Fruit fly (Drosophila melanogaster) whole organism, prepupa: ENCODE measurements around the gene Zcchc7.
A peak's percentile ranks its signal among the peaks of the same experiment; 100 is the strongest.

Experiments
- CG10631 ChIP-seq: fragments of 200-800 bp; sonication (Bioruptor generic); optimal IDR thresholded peaks from 2 replicates; lab custom pipeline; 2016; ENCODE audit warnings: missing biosample characterization, missing genetic modification characterization
- CG10669 ChIP-seq: fragments of 200-800 bp; sonication (Bioruptor generic); optimal IDR thresholded peaks from 3 replicates; lab custom pipeline; 2018; ENCODE audit warnings: missing biosample characterization, mild to moderate bottlenecking, missing genetic modification characterization, moderate library complexity
- CG16779 ChIP-seq: fragments of 200-800 bp; sonication (Bioruptor generic); optimal IDR thresholded peaks from 3 replicates; lab custom pipeline; 2017; ENCODE audit warnings: missing biosample characterization, mild to moderate bottlenecking, missing genetic modification characterization
- CG3032 ChIP-seq: fragments of 200-800 bp; optimal IDR thresholded peaks from 2 replicates; lab custom pipeline; 2019; ENCODE audit warnings: missing biosample characterization, mild to moderate bottlenecking, missing genetic modification characterization, moderate library complexity
- CG31627 ChIP-seq: fragments of 200-800 bp; sonication (Bioruptor generic); optimal IDR thresholded peaks from 3 replicates; lab custom pipeline; 2016; ENCODE audit warnings: missing biosample characterization, missing genetic modification characterization
- CG34406 ChIP-seq: fragments of 200-800 bp; sonication (Bioruptor generic); optimal IDR thresholded peaks from 3 replicates; lab custom pipeline; 2016; ENCODE audit warnings: missing biosample characterization, missing genetic modification characterization
- CG3919 ChIP-seq: fragments of 200-800 bp; sonication (Bioruptor generic); optimal IDR thresholded peaks from 3 replicates; lab custom pipeline; 2016; ENCODE audit warnings: missing biosample characterization, missing genetic modification characterization
- CG8119 ChIP-seq: fragments of 200-800 bp; sonication (Bioruptor generic); IDR thresholded peaks from 3 replicates; pipeline ENCODE4 v1.3.6; 2022; ENCODE audit warnings: missing biosample characterization, missing genetic modification characterization
- CG8319 ChIP-seq: fragments of 200-800 bp; sonication (Bioruptor generic); optimal IDR thresholded peaks from 3 replicates; lab custom pipeline; 2016; ENCODE audit warnings: missing biosample characterization, missing genetic modification characterization
- CG8632 ChIP-seq: fragments of 200-800 bp; sonication (Bioruptor generic); optimal IDR thresholded peaks from 3 replicates; lab custom pipeline; 2016; ENCODE audit warnings: missing biosample characterization, missing genetic modification characterization
- Eip78C ChIP-seq: fragments of 200-800 bp; sonication (Bioruptor generic); peaks from one replicate; lab custom pipeline; 2016; ENCODE audit warnings: missing biosample characterization, missing genetic modification characterization
- Ets96B ChIP-seq: fragments of 200-800 bp; optimal IDR thresholded peaks from 2 replicates; lab custom pipeline; 2019; ENCODE audit warnings: missing biosample characterization, mild to moderate bottlenecking, missing genetic modification characterization, moderate library complexity
- Hr4 ChIP-seq: fragments of 200-800 bp; sonication (Bioruptor generic); optimal IDR thresholded peaks from 3 replicates; lab custom pipeline; 2016; ENCODE audit warnings: missing biosample characterization, missing genetic modification characterization
- Lpt ChIP-seq: fragments of 200-800 bp; sonication (Bioruptor generic); optimal IDR thresholded peaks from 3 replicates; lab custom pipeline; 2016; ENCODE audit warnings: missing biosample characterization, missing genetic modification characterization
- achi ChIP-seq: fragments of 200-800 bp; sonication (Bioruptor generic); optimal IDR thresholded peaks from 3 replicates; lab custom pipeline; 2016; ENCODE audit warnings: missing biosample characterization, missing genetic modification characterization
- cyc ChIP-seq: fragments of 200-800 bp; sonication (Bioruptor generic); optimal IDR thresholded peaks from 3 replicates; lab custom pipeline; 2016; ENCODE audit warnings: missing biosample characterization, missing genetic modification characterization
- eg ChIP-seq: fragments of 200-800 bp; sonication (Bioruptor generic); IDR thresholded peaks from 3 replicates; pipeline ENCODE4 v1.3.6; 2022; ENCODE audit warnings: missing biosample characterization, missing genetic modification characterization
- esn ChIP-seq: fragments of 200-800 bp; sonication (Bioruptor generic); optimal IDR thresholded peaks from 2 replicates; lab custom pipeline; 2016; ENCODE audit warnings: missing biosample characterization, mild to moderate bottlenecking, missing genetic modification characterization, moderate library complexity
- fd85E ChIP-seq: fragments of 200-800 bp; sonication (Bioruptor generic); optimal IDR thresholded peaks from 3 replicates; lab custom pipeline; 2016; ENCODE audit warnings: missing biosample characterization, missing genetic modification characterization
- lz ChIP-seq: fragments of 200-800 bp; sonication (Bioruptor generic); optimal IDR thresholded peaks from 3 replicates; lab custom pipeline; 2016; ENCODE audit warnings: missing biosample characterization, missing genetic modification characterization
- salr ChIP-seq, 2 experiments: fragments of 200-800 bp; sonication (Bioruptor generic); optimal IDR thresholded peaks; 3 replicates each; lab custom pipeline; 2016 to 2018; ENCODE audit warnings: missing biosample characterization in 2 of 2, missing genetic modification characterization in 2 of 2, mild to moderate bottlenecking in 1 of 2
- topi ChIP-seq: fragments of 200-800 bp; sonication (Bioruptor generic); optimal IDR thresholded peaks from 3 replicates; lab custom pipeline; 2016; ENCODE audit warnings: missing biosample characterization, missing genetic modification characterization
- vri ChIP-seq: fragments of 200-800 bp; sonication (Bioruptor generic); optimal IDR thresholded peaks from 3 replicates; lab custom pipeline; 2016; ENCODE audit warnings: missing biosample characterization, mild to moderate bottlenecking, missing genetic modification characterization

The Zcchc7 gene

dm6 chr3L:16896408-16896807, 51.2 kb downstream of the Zcchc7 start:
- TF ChIP-seq CG8632 (GFP tag; lab: Kevin White, UChicago) (no peak), Ets96B (tag; lab: Kevin White, UChicago) (no peak), esn (GFP tag; lab: Kevin White, UChicago) (no peak), Eip78C (GFP tag; lab: Kevin White, UChicago) (no peak), Hr4 (GFP tag; lab: Kevin White, UChicago) (no peak), fd85E (GFP tag; lab: Kevin White, UChicago) (no peak), CG3919 (GFP tag; lab: Kevin White, UChicago) (peak; percentile 4), achi (GFP tag; lab: Kevin White, UChicago) (no peak), CG3032 (tag; lab: Kevin White, UChicago) (no peak), Lpt (peak; percentile 7), CG34406 (no peak), CG8119 (no peak), cyc (GFP tag; lab: Kevin White, UChicago) (no peak), vri (GFP tag; lab: Kevin White, UChicago) (peak; percentile 24), CG16779 (tag; lab: Kevin White, UChicago) (no peak), topi (GFP tag; lab: Kevin White, UChicago) (no peak), lz (GFP tag; lab: Kevin White, UChicago) (no peak), eg (GFP tag; lab: Robert Waterston, UW) (0 out of 3 replicates have a peak, but pooled peaks have one; percentile 32), CG10669 (no peak), CG8319 (GFP tag; lab: Kevin White, UChicago) (no peak), salr (GFP tag; optimal IDR thresholded peaks at IDR 0.05; lab: Kevin White, UChicago) (no peak), CG31627 (GFP tag; lab: Kevin White, UChicago) (no peak), CG10631 (GFP tag; lab: Kevin White, UChicago) (no peak)
